Worm (Caenorhabditis elegans) whole organism, L1 larva: ENCODE results near the gene hrg-2.

Experiments
- C04F5.9 ChIP-seq: sonication (generic microtip); optimal IDR thresholded peaks from 2 replicates; lab custom pipeline; 2016; ENCODE audit warnings: missing genetic modification characterization, missing compliant biosample characterization
- C16A3.4 ChIP-seq: fragments of 150-350 bp; optimal IDR thresholded peaks from 2 replicates; lab custom pipeline; 2014; ENCODE audit warnings: missing biosample characterization, missing genetic modification characterization
- C34B4.2 ChIP-seq: sonication (generic microtip); optimal IDR thresholded peaks from 2 replicates; lab custom pipeline; 2017; ENCODE audit warnings: mild to moderate bottlenecking, missing genetic modification characterization, missing compliant biosample characterization
- aha-1 ChIP-seq: fragments of 150-350 bp; optimal IDR thresholded peaks from 2 replicates; lab custom pipeline; 2014; ENCODE audit warnings: missing biosample characterization, missing genetic modification characterization
- alr-1 ChIP-seq: fragments of 200-800 bp; sonication (Bioruptor generic); optimal IDR thresholded peaks from 2 replicates; lab custom pipeline; 2018; ENCODE audit warnings: borderline replicate concordance, mild to moderate bottlenecking, missing genetic modification characterization, missing compliant biosample characterization
- ceh-88 ChIP-seq: fragments of 200-800 bp; sonication (Bioruptor generic); IDR thresholded peaks from 2 replicates; pipeline ENCODE4 v1.3.6; 2022; ENCODE audit warnings: missing genetic modification characterization, missing compliant biosample characterization
- ceh-90 ChIP-seq: sonication (generic microtip); optimal IDR thresholded peaks from 2 replicates; lab custom pipeline; 2016; ENCODE audit warnings: missing genetic modification characterization, missing compliant biosample characterization
- ces-1 ChIP-seq: fragments of 150-350 bp; optimal IDR thresholded peaks from 2 replicates; lab custom pipeline; 2014; ENCODE audit warnings: missing biosample characterization, missing genetic modification reagents, missing genetic modification characterization
- efl-1 ChIP-seq, 4 experiments: fragments of 150-350 bp; optimal IDR thresholded peaks in 3 of 4; peaks in 1 of 4; 1 replicate in 1 of 4; 2 replicates in 3 of 4; lab custom pipeline; 2014; ENCODE audit warnings: missing biosample characterization in 2 of 4, missing genetic modification characterization in 2 of 4, missing genetic modification reagents in 2 of 4
- efl-3 ChIP-seq: fragments of 200-800 bp; sonication (Bioruptor generic); optimal IDR thresholded peaks from 2 replicates; lab custom pipeline; 2018; ENCODE audit warnings: mild to moderate bottlenecking, missing genetic modification characterization, missing compliant biosample characterization
- elt-2 ChIP-seq: sonication (generic microtip); optimal IDR thresholded peaks from 2 replicates; lab custom pipeline; 2016; ENCODE audit warnings: missing genetic modification characterization, mild to moderate bottlenecking, inconsistent platforms, missing compliant biosample characterization, missing genetic modification reagents
- ets-5 ChIP-seq: fragments of 200-800 bp; sonication (Bioruptor generic); IDR thresholded peaks from 2 replicates; pipeline ENCODE4 v1.3.6; 2022; ENCODE audit warnings: missing genetic modification characterization, missing compliant biosample characterization
- isw-1 ChIP-seq: fragments of 200-800 bp; sonication (Bioruptor generic); IDR thresholded peaks from 2 replicates; pipeline ENCODE4 v1.3.6; 2022; ENCODE audit warnings: missing genetic modification characterization, missing compliant biosample characterization
- lin-13 ChIP-seq: fragments of 150-350 bp; optimal IDR thresholded peaks from 2 replicates; lab custom pipeline; 2014; ENCODE audit warnings: missing biosample characterization, missing genetic modification reagents, missing genetic modification characterization
- lin-14 ChIP-seq: fragments of 200-800 bp; sonication (Bioruptor generic); optimal IDR thresholded peaks from 2 replicates; lab custom pipeline; 2018; ENCODE audit warnings: mild to moderate bottlenecking, missing genetic modification characterization, moderate library complexity, missing compliant biosample characterization
- lin-35 ChIP-seq, 2 experiments: fragments of 150-350 bp; optimal IDR thresholded peaks; 2 replicates each; lab custom pipeline; 2014; ENCODE audit warnings: missing biosample characterization in 2 of 2, missing genetic modification characterization in 2 of 2, missing genetic modification reagents in 2 of 2
- lir-3 ChIP-seq: sonication (generic microtip); optimal IDR thresholded peaks from 2 replicates; lab custom pipeline; 2016; ENCODE audit warnings: mild to moderate bottlenecking, missing genetic modification characterization, moderate library complexity, missing compliant biosample characterization; ENCODE audit not compliant: poor library complexity
- mep-1 ChIP-seq: fragments of 150-350 bp; optimal IDR thresholded peaks from 2 replicates; lab custom pipeline; 2014; ENCODE audit warnings: missing biosample characterization, missing genetic modification characterization
- nhr-19 ChIP-seq: fragments of 200-800 bp; sonication (Bioruptor generic); conservative IDR thresholded peaks from 2 replicates; pipeline ENCODE4 v1.3.6; 2022; ENCODE audit warnings: missing genetic modification characterization, missing compliant biosample characterization
- nhr-20 ChIP-seq: sonication (generic microtip); optimal IDR thresholded peaks from 2 replicates; lab custom pipeline; 2016; ENCODE audit warnings: mild to moderate bottlenecking, missing genetic modification characterization, missing compliant biosample characterization
- nhr-28 ChIP-seq: fragments of 150-350 bp; optimal IDR thresholded peaks from 2 replicates; lab custom pipeline; 2014; ENCODE audit warnings: missing biosample characterization, missing genetic modification characterization
- nhr-71 ChIP-seq: sonication (generic microtip); optimal IDR thresholded peaks from 2 replicates; lab custom pipeline; 2016; ENCODE audit warnings: mild to moderate bottlenecking, missing genetic modification characterization, moderate library complexity, missing compliant biosample characterization
- nhr-77 ChIP-seq: fragments of 150-350 bp; optimal IDR thresholded peaks from 2 replicates; lab custom pipeline; 2014; ENCODE audit warnings: missing biosample characterization, missing genetic modification characterization
- nhr-84 ChIP-seq: sonication (generic microtip); optimal IDR thresholded peaks from 2 replicates; lab custom pipeline; 2017; ENCODE audit warnings: missing biosample characterization, missing genetic modification characterization
- pax-3 ChIP-seq: fragments of 200-800 bp; sonication (Bioruptor generic); optimal IDR thresholded peaks from 2 replicates; lab custom pipeline; 2018; ENCODE audit warnings: mild to moderate bottlenecking, missing genetic modification characterization, moderate library complexity, missing compliant biosample characterization
- rnt-1 ChIP-seq: sonication (generic microtip); optimal IDR thresholded peaks from 2 replicates; lab custom pipeline; 2016; ENCODE audit warnings: mild to moderate bottlenecking, missing genetic modification characterization, moderate library complexity, missing compliant biosample characterization
- sup-37 ChIP-seq: fragments of 200-800 bp; sonication (Bioruptor generic); optimal IDR thresholded peaks from 2 replicates; lab custom pipeline; 2018; ENCODE audit warnings: mild to moderate bottlenecking, missing genetic modification characterization, missing compliant biosample characterization
- tbx-2 ChIP-seq: sonication (generic microtip); optimal IDR thresholded peaks from 2 replicates; lab custom pipeline; 2016; ENCODE audit warnings: missing genetic modification characterization, missing compliant biosample characterization
- unc-130 ChIP-seq: fragments of 150-350 bp; optimal IDR thresholded peaks from 2 replicates; lab custom pipeline; 2017; ENCODE audit warnings: missing biosample characterization, missing genetic modification characterization, inconsistent platforms
- unc-62 ChIP-seq: fragments of 150-350 bp; optimal IDR thresholded peaks from 2 replicates; lab custom pipeline; 2014; ENCODE audit warnings: missing biosample characterization, missing genetic modification reagents, missing genetic modification characterization
- unc-86 ChIP-seq: sonication (generic microtip); optimal IDR thresholded peaks from 2 replicates; lab custom pipeline; 2016; ENCODE audit warnings: missing genetic modification characterization, missing compliant biosample characterization
- unc-98 ChIP-seq: fragments of 200-800 bp; sonication (Bioruptor generic); IDR thresholded peaks from 2 replicates; pipeline ENCODE4 v1.3.6; 2022; ENCODE audit warnings: missing genetic modification characterization, missing compliant biosample characterization
- xbp-1 ChIP-seq: sonication (generic microtip); optimal IDR thresholded peaks from 2 replicates; lab custom pipeline; 2016; ENCODE audit warnings: missing genetic modification characterization, missing compliant biosample characterization
- zip-4 ChIP-seq: fragments of 200-800 bp; sonication (Bioruptor generic); optimal IDR thresholded peaks from 2 replicates; lab custom pipeline; 2018; ENCODE audit warnings: mild to moderate bottlenecking, missing genetic modification characterization, moderate library complexity, missing compliant biosample characterization

hrg-2 gene

DNA sequence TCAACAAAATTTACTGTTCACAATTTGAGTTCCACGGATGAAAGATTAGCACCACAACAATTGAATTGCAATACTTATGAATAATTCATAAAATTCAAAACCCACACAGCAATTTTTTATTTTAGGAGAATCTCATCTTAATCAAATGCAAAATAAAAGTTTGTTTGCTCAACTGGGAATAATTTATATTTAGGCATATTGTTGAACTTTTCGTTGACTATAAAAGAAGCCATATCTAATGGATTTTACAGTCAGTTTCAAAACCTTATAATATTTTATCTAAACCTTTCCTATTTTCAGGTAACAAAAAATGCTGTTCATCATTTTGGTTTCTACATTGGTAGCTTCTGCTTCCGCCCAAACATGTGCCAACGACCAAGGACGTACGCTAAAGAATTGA lies 8.0 kb upstream of the hrg-2 start, which contains the start of gene C54D10.3:
C54D10.3 (plus strand) TSS at position 301 of the 400 bp plus-strand sequence.
- TF ChIP-seq pax-3 (tag; lab: Kevin White, UChicago) = no peak
- TF ChIP-seq efl-3 (GFP tag; lab: Kevin White, UChicago) = no peak
- no peak for TF ChIP-seq nhr-19 (GFP tag; lab: Robert Waterston, UW)
- TF ChIP-seq zip-4 (GFP tag; lab: Kevin White, UChicago) = no peak
- no peak for TF ChIP-seq elt-2 (tag; lab: Kevin White, UChicago)
- no peak for TF ChIP-seq isw-1 (GFP tag; lab: Robert Waterston, UW)
- TF ChIP-seq lir-3 (tag; lab: Kevin White, UChicago) = no peak
- TF ChIP-seq ceh-88 (GFP tag; lab: Robert Waterston, UW) = no peak
- TF ChIP-seq ets-5 (GFP tag; lab: Robert Waterston, UW) = no peak

ce11 chrV:12417277-12417676 lies 7.0 kb upstream of the hrg-2 start, which contains the start of gene cdr-3:
cdr-3 (minus strand) TSS chrV:12417377.
- TF ChIP-seq aha-1 (tag; lab: Kevin White, UChicago) = no peak
- TF ChIP-seq pax-3 (tag; lab: Kevin White, UChicago) = no peak
- TF ChIP-seq C34B4.2 (tag; lab: Kevin White, UChicago) = no peak
- no peak for TF ChIP-seq isw-1 (GFP tag; lab: Robert Waterston, UW)
- TF ChIP-seq unc-62 (GFP tag; lab: Kevin White, UChicago) = no peak
- TF ChIP-seq ces-1 (GFP tag; lab: Kevin White, UChicago) = no peak
- TF ChIP-seq ceh-90 (tag; lab: Kevin White, UChicago) = no peak
- no peak for TF ChIP-seq rnt-1
- TF ChIP-seq alr-1 = no peak
- TF ChIP-seq nhr-84 (tag; lab: Kevin White, UChicago) = no peak
- no peak for TF ChIP-seq tbx-2 (tag; lab: Kevin White, UChicago)
- no peak for TF ChIP-seq ceh-88 (GFP tag; lab: Robert Waterston, UW)

DNA sequence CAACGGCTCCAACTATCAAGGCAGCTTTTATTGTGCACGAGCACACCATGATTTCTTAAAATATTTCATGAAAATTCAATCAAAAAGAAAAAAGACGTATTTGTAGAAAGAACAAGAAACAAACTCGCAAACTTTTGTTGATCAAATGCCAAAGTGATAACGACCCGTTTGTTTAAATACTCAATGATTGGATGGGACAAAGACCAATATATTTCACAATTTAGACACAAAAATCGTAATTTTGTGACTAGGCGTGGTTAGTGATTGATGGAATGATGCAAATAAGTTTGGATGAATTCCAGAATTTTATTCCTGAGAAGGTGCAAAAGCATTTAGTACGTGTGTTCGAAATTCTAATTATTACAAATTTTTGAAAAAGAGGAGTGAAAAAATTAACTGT lies 5.3 kb upstream of the hrg-2 start, which contains the start of gene cdr-2:
cdr-2 (minus strand) TSS at position 54 of the 400 bp plus-strand sequence.
- no peak for TF ChIP-seq C16A3.4 (tag; lab: Kevin White, UChicago)
- TF ChIP-seq efl-1 (optimal IDR thresholded peaks at IDR 0.05; lab: Kevin White, UChicago) = no peak
- TF ChIP-seq efl-1 (GFP tag; optimal IDR thresholded peaks at IDR 0.05 in 1 of 2; lab: Kevin White, UChicago) = peak in 1 of 2 experiments; percentile 48
- peak; percentile 14 for TF ChIP-seq nhr-20 (tag; lab: Kevin White, UChicago)
- TF ChIP-seq elt-2 (tag; lab: Kevin White, UChicago) = peak; percentile 57

- TF ChIP-seq lin-13 (GFP tag; lab: Kevin White, UChicago) (no peak), nhr-77 (tag; lab: Kevin White, UChicago) (no peak), elt-2 (tag; lab: Kevin White, UChicago) (peak; percentile 13), xbp-1 (no peak)
Measured at ce11 chrV:12414362-12414761, 4.0 kb upstream of the hrg-2 start.

ce11 chrV:12413651-12414114 lies 3.4 kb upstream of the hrg-2 start, which contains the start of gene cdr-6:
cdr-6 (minus strand) TSS chrV:12413701.
- TF ChIP-seq efl-1 (optimal IDR thresholded peaks at IDR 0.05; lab: Kevin White, UChicago) (peak in 1 of 2 experiments; percentile 13), efl-1 (GFP tag; optimal IDR thresholded peaks at IDR 0.05 in 1 of 2; lab: Kevin White, UChicago) (no peak), lin-35 (GFP tag; optimal IDR thresholded peaks at IDR 0.05; lab: Kevin White, UChicago) (peak in 1 of 2 experiments; percentile 6), lin-14 (GFP tag; lab: Kevin White, UChicago) (peak; percentile 42), unc-130 (tag; lab: Kevin White, UChicago) (no peak), unc-86 (tag; lab: Kevin White, UChicago) (no peak), nhr-28 (tag; lab: Kevin White, UChicago) (peak; percentile 13), sup-37 (GFP tag; lab: Kevin White, UChicago) (no peak), unc-98 (GFP tag; lab: Robert Waterston, UW) (no peak), mep-1 (tag; lab: Kevin White, UChicago) (peak; percentile 5), nhr-20 (tag; lab: Kevin White, UChicago) (peak; percentile 72), C04F5.9 (tag; lab: Kevin White, UChicago) (no peak), nhr-71 (peak; percentile 36)
